Fruit fly (Drosophila melanogaster) whole organism, embryonic: ENCODE results near the gene pr.

ENCODE experiments used
- Awh ChIP-seq: fragments of 200-800 bp; sonication (Bioruptor generic); IDR thresholded peaks from 2 replicates; pipeline ENCODE4, ENCODE4 v1.3.6; 2022; ENCODE audit warnings: missing biosample characterization, missing genetic modification characterization
- CG10274 ChIP-seq: fragments of 200-800 bp; sonication (Bioruptor generic); optimal IDR thresholded peaks from 3 replicates; lab custom pipeline; 2017; ENCODE audit warnings: missing biosample characterization, mild to moderate bottlenecking, missing genetic modification characterization
- CG10366 ChIP-seq: fragments of 200-800 bp; sonication (Bioruptor generic); IDR thresholded peaks from 2 replicates; pipeline ENCODE4 v1.3.6; 2022; ENCODE audit warnings: missing biosample characterization, missing genetic modification characterization
- CG10431 ChIP-seq: fragments of 200-800 bp; sonication (Bioruptor generic); optimal IDR thresholded peaks from 3 replicates; lab custom pipeline; 2018; ENCODE audit warnings: missing biosample characterization, mild to moderate bottlenecking, missing genetic modification characterization
- CG13123 ChIP-seq: fragments of 200-800 bp; sonication (Bioruptor generic); optimal IDR thresholded peaks from 2 replicates; lab custom pipeline; 2016; ENCODE audit warnings: missing biosample characterization, missing genetic modification characterization
- CG13424 ChIP-seq: fragments of 200-800 bp; sonication (Bioruptor generic); optimal IDR thresholded peaks from 2 replicates; lab custom pipeline; 2019; ENCODE audit warnings: missing biosample characterization, mild to moderate bottlenecking, missing genetic modification characterization, moderate library complexity
- CG14965 ChIP-seq: fragments of 200-800 bp; sonication (Bioruptor generic); optimal IDR thresholded peaks from 2 replicates; lab custom pipeline; 2016; ENCODE audit warnings: missing biosample characterization, missing genetic modification characterization, borderline replicate concordance
- CG15073 ChIP-seq: fragments of 200-800 bp; sonication (Bioruptor generic); optimal IDR thresholded peaks from 2 replicates; lab custom pipeline; 2016; ENCODE audit warnings: missing biosample characterization, missing genetic modification characterization
- CG15269 ChIP-seq: fragments of 200-800 bp; sonication (Bioruptor generic); optimal IDR thresholded peaks from 2 replicates; lab custom pipeline; 2018; ENCODE audit warnings: missing biosample characterization, mild to moderate bottlenecking, missing genetic modification characterization, moderate library complexity
- CG1647 ChIP-seq: fragments of 200-800 bp; sonication (Bioruptor generic); optimal IDR thresholded peaks from 3 replicates; lab custom pipeline; 2016; ENCODE audit warnings: missing biosample characterization, missing genetic modification characterization
- CG17802 ChIP-seq: fragments of 200-800 bp; sonication (Bioruptor generic); optimal IDR thresholded peaks from 2 replicates; lab custom pipeline; 2018; ENCODE audit warnings: missing biosample characterization, mild to moderate bottlenecking, missing genetic modification characterization, moderate library complexity
- CG1792 ChIP-seq: fragments of 200-800 bp; sonication (Bioruptor generic); optimal IDR thresholded peaks from 2 replicates; lab custom pipeline; 2016; ENCODE audit warnings: missing biosample characterization, missing genetic modification characterization
- CG3726 ChIP-seq: fragments of 200-800 bp; sonication (Bioruptor generic); IDR thresholded peaks from 3 replicates; pipeline ENCODE4, ENCODE4 v1.3.6; 2022; ENCODE audit warnings: missing biosample characterization, missing genetic modification characterization
- CG3838 ChIP-seq: fragments of 200-800 bp; sonication (Bioruptor generic); optimal IDR thresholded peaks from 3 replicates; lab custom pipeline; 2016; ENCODE audit warnings: missing biosample characterization, missing genetic modification characterization
- CG4282 ChIP-seq: fragments of 200-800 bp; sonication (Bioruptor generic); optimal IDR thresholded peaks from 2 replicates; lab custom pipeline; 2016; ENCODE audit warnings: missing biosample characterization, missing genetic modification characterization
- CG4360 ChIP-seq: fragments of 200-800 bp; sonication (Bioruptor generic); IDR thresholded peaks from 2 replicates; pipeline ENCODE4 v1.3.6; 2022; ENCODE audit warnings: missing biosample characterization, missing genetic modification characterization
- CG6813 ChIP-seq: fragments of 200-800 bp; sonication (Bioruptor generic); optimal IDR thresholded peaks from 2 replicates; lab custom pipeline; 2017; ENCODE audit warnings: missing biosample characterization, missing genetic modification characterization, mild to moderate bottlenecking, moderate library complexity, missing genetic modification reagents
- CG7963 ChIP-seq: fragments of 200-800 bp; sonication (Bioruptor generic); IDR thresholded peaks from 3 replicates; pipeline ENCODE4 v1.3.6; 2022; ENCODE audit warnings: missing biosample characterization, missing genetic modification characterization; ENCODE audit not compliant: partially characterized antibody
- CG8281 ChIP-seq: fragments of 200-800 bp; sonication (Bioruptor generic); optimal IDR thresholded peaks from 2 replicates; lab custom pipeline; 2018; ENCODE audit warnings: missing biosample characterization, mild to moderate bottlenecking, missing genetic modification characterization, moderate library complexity
- CG8924 ChIP-seq: fragments of 200-800 bp; optimal IDR thresholded peaks from 3 replicates; lab custom pipeline; 2019; ENCODE audit warnings: missing biosample characterization, mild to moderate bottlenecking, missing genetic modification characterization, moderate library complexity
- CG9817 ChIP-seq: fragments of 200-800 bp; sonication (Bioruptor generic); optimal IDR thresholded peaks from 2 replicates; lab custom pipeline; 2018; ENCODE audit warnings: missing biosample characterization, mild to moderate bottlenecking, missing genetic modification characterization, moderate library complexity
- Dfd ChIP-seq, 2 experiments: fragments of >200 bp; optimal IDR thresholded peaks; 2 replicates each; lab custom pipeline; 2017; ENCODE audit warnings: missing biosample characterization in 2 of 2, missing genetic modification characterization in 2 of 2
- HLH54F ChIP-seq: fragments of 200-800 bp; sonication (Bioruptor generic); optimal IDR thresholded peaks from 3 replicates; lab custom pipeline; 2016; ENCODE audit warnings: missing biosample characterization, missing genetic modification characterization
- HmgZ ChIP-seq: fragments of 200-800 bp; sonication (Bioruptor generic); optimal IDR thresholded peaks from 2 replicates; lab custom pipeline; 2018; ENCODE audit warnings: missing biosample characterization, mild to moderate bottlenecking, missing genetic modification characterization
- Hr3 ChIP-seq: fragments of 200-800 bp; sonication (Bioruptor generic); optimal IDR thresholded peaks from 3 replicates; lab custom pipeline; 2016; ENCODE audit warnings: missing biosample characterization, missing genetic modification characterization
- Neu2 ChIP-seq: fragments of 200-800 bp; sonication (Bioruptor generic); optimal IDR thresholded peaks from 3 replicates; lab custom pipeline; 2016; ENCODE audit warnings: missing biosample characterization, missing genetic modification characterization, borderline replicate concordance
- Oli ChIP-seq: fragments of 200-800 bp; sonication (Bioruptor generic); optimal IDR thresholded peaks from 2 replicates; lab custom pipeline; 2018; ENCODE audit warnings: missing biosample characterization, mild to moderate bottlenecking, missing genetic modification characterization, moderate library complexity
- Pdp1 ChIP-seq, 2 experiments: fragments of 200-800 bp; sonication (Bioruptor generic); optimal IDR thresholded peaks; 3 replicates each; lab custom pipeline; 2016; ENCODE audit warnings: missing biosample characterization in 2 of 2, missing genetic modification characterization in 2 of 2, mild to moderate bottlenecking in 1 of 2, moderate library complexity in 1 of 2
- Sox100B ChIP-seq: fragments of 200-800 bp; sonication (Bioruptor generic); optimal IDR thresholded peaks from 3 replicates; lab custom pipeline; 2018; ENCODE audit warnings: missing biosample characterization, mild to moderate bottlenecking, missing genetic modification characterization
- Stat92E ChIP-seq, 3 experiments: fragments of >200 bp in 2 of 3; fragments of 200-800 bp in 1 of 3; sonication (Bioruptor generic) in 1 of 3; optimal IDR thresholded peaks; 2 replicates each; lab custom pipeline; 2017 to 2019; ENCODE audit warnings: missing biosample characterization in 3 of 3, missing genetic modification characterization in 3 of 3, mild to moderate bottlenecking in 1 of 3, moderate library complexity in 1 of 3
- Xbp1 ChIP-seq: fragments of 200-800 bp; sonication (Bioruptor generic); optimal IDR thresholded peaks from 3 replicates; lab custom pipeline; 2016; ENCODE audit warnings: missing biosample characterization, mild to moderate bottlenecking, missing genetic modification characterization
- ac ChIP-seq: fragments of 200-800 bp; sonication (Bioruptor generic); optimal IDR thresholded peaks from 3 replicates; lab custom pipeline; 2017; ENCODE audit warnings: missing biosample characterization, mild to moderate bottlenecking, missing genetic modification characterization
- caup ChIP-seq: fragments of 200-800 bp; sonication (Bioruptor generic); optimal IDR thresholded peaks from 3 replicates; lab custom pipeline; 2017; ENCODE audit warnings: missing biosample characterization, mild to moderate bottlenecking, missing genetic modification characterization, moderate library complexity; ENCODE audit not compliant: severe bottlenecking
- dpn ChIP-seq, 2 experiments: fragments of 200-800 bp; sonication (Bioruptor generic); optimal IDR thresholded peaks; 3 replicates each; lab custom pipeline; 2016; ENCODE audit warnings: missing biosample characterization in 2 of 2, missing genetic modification characterization in 2 of 2
- exex ChIP-seq: fragments of 200-800 bp; sonication (Bioruptor generic); optimal IDR thresholded peaks from 4 replicates; lab custom pipeline; 2018; ENCODE audit warnings: missing biosample characterization, mild to moderate bottlenecking, missing genetic modification characterization, moderate library complexity
- fd102C ChIP-seq: fragments of 200-800 bp; sonication (Bioruptor generic); optimal IDR thresholded peaks from 2 replicates; lab custom pipeline; 2018; ENCODE audit warnings: missing biosample characterization, mild to moderate bottlenecking, missing genetic modification characterization, moderate library complexity
- fd3F ChIP-seq: fragments of 200-800 bp; sonication (Bioruptor generic); optimal IDR thresholded peaks from 2 replicates; lab custom pipeline; 2018; ENCODE audit warnings: missing biosample characterization, mild to moderate bottlenecking, missing genetic modification characterization, moderate library complexity
- gfzf ChIP-seq: fragments of 200-800 bp; sonication (Bioruptor generic); optimal IDR thresholded peaks from 2 replicates; lab custom pipeline; 2016; ENCODE audit warnings: missing biosample characterization, mild to moderate bottlenecking, missing genetic modification characterization, moderate library complexity
- hth ChIP-seq: fragments of >200 bp; optimal IDR thresholded peaks from 2 replicates; lab custom pipeline; 2017; ENCODE audit warnings: inconsistent platforms
- jumu ChIP-seq: fragments of 200-800 bp; sonication (Bioruptor generic); optimal IDR thresholded peaks from 3 replicates; lab custom pipeline; 2016; ENCODE audit warnings: missing biosample characterization, missing genetic modification characterization
- mam ChIP-seq: fragments of 200-800 bp; sonication (Bioruptor generic); optimal IDR thresholded peaks from 3 replicates; lab custom pipeline; 2016; ENCODE audit warnings: missing biosample characterization, missing genetic modification characterization
- mld ChIP-seq: fragments of 200-800 bp; sonication (Bioruptor generic); IDR thresholded peaks from 3 replicates; pipeline ENCODE4 v1.3.6; 2022; ENCODE audit warnings: missing biosample characterization, missing genetic modification characterization; ENCODE audit not compliant: partially characterized antibody
- odd ChIP-seq: fragments of 200-800 bp; sonication (Bioruptor generic); optimal IDR thresholded peaks from 2 replicates; lab custom pipeline; 2017; ENCODE audit warnings: missing biosample characterization, mild to moderate bottlenecking, missing genetic modification characterization
- p53 ChIP-seq: fragments of 200-800 bp; sonication (Bioruptor generic); optimal IDR thresholded peaks from 2 replicates; lab custom pipeline; 2016; ENCODE audit warnings: missing biosample characterization, missing genetic modification characterization
- phol ChIP-seq: fragments of 200-800 bp; sonication (Bioruptor generic); optimal IDR thresholded peaks from 3 replicates; lab custom pipeline; 2018; ENCODE audit warnings: missing biosample characterization, mild to moderate bottlenecking, missing genetic modification characterization, moderate library complexity
- row ChIP-seq: fragments of 200-800 bp; sonication (Bioruptor generic); IDR thresholded peaks from 3 replicates; pipeline ENCODE4 v1.3.6; 2022; ENCODE audit warnings: missing biosample characterization, missing genetic modification characterization
- sug ChIP-seq: fragments of 200-800 bp; optimal IDR thresholded peaks from 2 replicates; lab custom pipeline; 2019; ENCODE audit warnings: missing biosample characterization, mild to moderate bottlenecking, missing genetic modification characterization, moderate library complexity
- tup ChIP-seq: fragments of 200-800 bp; sonication (Bioruptor generic); optimal IDR thresholded peaks from 2 replicates; lab custom pipeline; 2016; ENCODE audit warnings: missing biosample characterization, mild to moderate bottlenecking, missing genetic modification characterization, moderate library complexity
- twi ChIP-seq: fragments of 200-800 bp; optimal IDR thresholded peaks from 2 replicates; lab custom pipeline; 2019; ENCODE audit warnings: missing biosample characterization, mild to moderate bottlenecking, missing genetic modification characterization, moderate library complexity
- tx ChIP-seq: fragments of 200-800 bp; sonication (Bioruptor generic); optimal IDR thresholded peaks from 2 replicates; lab custom pipeline; 2016; ENCODE audit warnings: missing biosample characterization, missing genetic modification characterization
- wdn ChIP-seq: fragments of 200-800 bp; sonication (Bioruptor generic); IDR thresholded peaks from 2 replicates; pipeline ENCODE4 v1.3.6; 2022; ENCODE audit warnings: missing biosample characterization, missing genetic modification characterization

The pr gene

DNA sequence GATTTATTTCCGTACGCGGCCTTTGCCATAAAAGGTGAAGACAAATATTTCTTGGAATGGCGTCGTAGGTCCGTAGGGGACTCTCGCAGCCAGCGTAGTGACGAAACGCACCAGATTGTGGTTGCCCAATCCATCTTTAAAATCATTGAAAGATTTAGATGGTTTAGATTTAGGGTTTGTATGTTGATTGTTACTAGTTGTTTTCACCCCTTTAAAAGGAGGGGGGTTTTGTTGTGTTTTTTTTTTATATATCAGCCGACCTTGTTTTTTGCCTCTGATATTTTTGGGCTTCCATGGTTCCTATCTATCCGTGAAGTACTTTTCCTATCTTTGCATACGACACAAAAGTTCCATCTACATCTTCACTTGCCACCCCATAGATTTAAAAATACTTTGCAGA is 3.6 kb upstream of the pr start (continued):
- TF ChIP-seq exex (peak; percentile 32), fd3F (GFP tag; lab: Kevin White, UChicago) (no peak), CG14965 (GFP tag; lab: Kevin White, UChicago) (no peak), sug (peak; percentile 47), CG10366 (GFP tag; lab: Robert Waterston, UW) (no peak), Pdp1 (GFP tag; optimal IDR thresholded peaks at IDR 0.05; lab: Kevin White, UChicago) (peak in 1 of 2 experiments; percentile 31), CG8281 (no peak), dpn (GFP tag; optimal IDR thresholded peaks at IDR 0.05; lab: Kevin White, UChicago) (peak; percentile 3 to 17), CG10274 (no peak), jumu (GFP tag; lab: Kevin White, UChicago) (no peak), Hr3 (GFP tag; lab: Kevin White, UChicago) (no peak), tx (GFP tag; lab: Kevin White, UChicago) (no peak), CG3838 (no peak), tup (GFP tag; lab: Kevin White, UChicago) (no peak), fd102C (GFP tag; lab: Kevin White, UChicago) (no peak), CG8924 (tag; lab: Kevin White, UChicago) (no peak), mam (no peak), CG3726 (GFP tag; lab: Robert Waterston, UW) (0 out of 3 replicates have a peak, but pooled peaks have one; percentile 38), ac (GFP tag; lab: Kevin White, UChicago) (no peak), p53 (no peak), hth (lab: Kevin White, UChicago) (no peak), CG1792 (GFP tag; lab: Kevin White, UChicago) (peak; percentile 32), CG13424 (tag; lab: Kevin White, UChicago) (no peak), Oli (tag; lab: Kevin White, UChicago) (no peak), CG13123 (no peak), caup (GFP tag; lab: Kevin White, UChicago) (peak; percentile 8), CG15269 (tag; lab: Kevin White, UChicago) (peak; percentile 16), odd (GFP tag; lab: Kevin White, UChicago) (no peak), Dfd (GFP tag; optimal IDR thresholded peaks at IDR 0.05; lab: Kevin White, UChicago) (no peak), CG6813 (GFP tag; lab: Kevin White, UChicago) (no peak), HmgZ (tag; lab: Kevin White, UChicago) (no peak), CG4360 (no peak), wdn (no peak), gfzf (GFP tag; lab: Kevin White, UChicago) (no peak), CG17802 (tag; lab: Kevin White, UChicago) (no peak), CG9817 (tag; lab: Kevin White, UChicago) (no peak), CG7963 (GFP tag; lab: Robert Waterston, UW) (no peak), HLH54F (GFP tag; lab: Kevin White, UChicago) (no peak), CG10431 (GFP tag; lab: Kevin White, UChicago) (no peak), Stat92E (GFP tag; optimal IDR thresholded peaks at IDR 0.05; lab: Kevin White, UChicago) (no peak), Awh (GFP tag; lab: Robert Waterston, UW) (no peak), CG4282 (no peak), row (GFP tag; lab: Robert Waterston, UW) (peak; percentile 58), CG1647 (GFP tag; lab: Kevin White, UChicago) (no peak), mld (no peak), phol (peak; percentile 7), Xbp1 (GFP tag; lab: Kevin White, UChicago) (peak; percentile 2), Neu2 (GFP tag; lab: Kevin White, UChicago) (no peak), CG15073 (GFP tag; lab: Kevin White, UChicago) (no peak), Sox100B (GFP tag; lab: Kevin White, UChicago) (no peak), twi (tag; lab: Kevin White, UChicago) (no peak)
